Fruit fly (Drosophila melanogaster): ENCODE data around the gene CG42824.

Gene CG42824

dm6 chr3R:17379742-17380141, 26.6 kb downstream of the CG42824 start, which contains the start of gene lute:
Gene lute (plus strand): TSS chr3R:17379944.
- TF ChIP-seq CrebA (GFP tag; optimal IDR thresholded peaks at IDR 0.05; ENCODE audit: borderline replicate concordance), result peak; percentile 21
- no peak for TF ChIP-seq Hr83 (GFP tag; optimal IDR thresholded peaks at IDR 0.05; ENCODE audit: poor library complexity, severe bottlenecking)
- TF ChIP-seq Vsx2 (GFP tag; optimal IDR thresholded peaks at IDR 0.05; ENCODE audit: partially characterized antibody), result peak; percentile 25
- TF ChIP-seq h (GFP tag; optimal IDR thresholded peaks at IDR 0.05), result no peak
- peak; percentile 21 for TF ChIP-seq fru (GFP tag; optimal IDR thresholded peaks at IDR 0.05)

dm6 chr3R:17379051-17379450, 27.3 kb downstream of the CG42824 start:
- TF ChIP-seq fru (GFP tag; optimal IDR thresholded peaks at IDR 0.05) (peak; percentile 8), GATAd (GFP tag; optimal IDR thresholded peaks at IDR 0.05) (no peak), Dif (GFP tag; optimal IDR thresholded peaks at IDR 0.05; ENCODE audit: partially characterized antibody) (no peak), HLH106 (tag; optimal IDR thresholded peaks at IDR 0.05) (peak; percentile 36), foxo (GFP tag; optimal IDR thresholded peaks at IDR 0.05) (peak in 1 of 2 experiments; percentile 47), br (GFP tag; optimal IDR thresholded peaks at IDR 0.05) (no peak), dmrt93B (GFP tag; optimal IDR thresholded peaks at IDR 0.05) (no peak)

DNA sequence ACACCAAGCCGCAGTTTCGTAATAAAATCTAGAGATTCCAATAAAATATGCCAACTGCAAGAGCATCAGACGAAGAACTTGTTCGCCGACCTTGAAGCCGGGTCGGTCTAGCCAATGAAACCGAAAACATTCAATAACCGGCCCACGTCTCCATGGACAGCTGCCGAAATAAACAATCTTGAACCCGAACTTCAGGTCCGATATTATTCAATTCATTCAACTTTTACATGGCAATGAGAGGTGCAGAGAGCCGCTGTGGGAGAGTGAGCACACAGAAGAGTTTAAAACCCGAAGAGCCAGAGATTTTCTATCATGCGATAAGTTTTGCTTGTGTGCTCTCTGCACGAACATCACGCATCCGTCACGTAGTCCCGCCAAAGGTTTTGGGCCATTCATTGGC, 28.8 kb downstream of the CG42824 start:
- TF ChIP-seq foxo (GFP tag; optimal IDR thresholded peaks at IDR 0.05) (no peak), Dif (GFP tag; optimal IDR thresholded peaks at IDR 0.05; ENCODE audit: partially characterized antibody) (peak; percentile 18), dl (GFP tag; optimal IDR thresholded peaks at IDR 0.05; ENCODE audit: insufficient read depth in 1 of 2, partially characterized antibody in 2 of 2) (peak in 1 of 2 experiments; percentile 39), Dfd (GFP tag; optimal IDR thresholded peaks at IDR 0.05) (no peak), CG32264 (GFP tag; optimal IDR thresholded peaks at IDR 0.05) (no peak)

dm6 chr3R:17371094-17371493, 35.2 kb downstream of the CG42824 start:
- no peak for TF ChIP-seq Hr78 (GFP tag; optimal IDR thresholded peaks at IDR 0.05)
- no peak for TF ChIP-seq dl (GFP tag; optimal IDR thresholded peaks at IDR 0.05; ENCODE audit: insufficient read depth in 1 of 2, partially characterized antibody in 2 of 2)

DNA sequence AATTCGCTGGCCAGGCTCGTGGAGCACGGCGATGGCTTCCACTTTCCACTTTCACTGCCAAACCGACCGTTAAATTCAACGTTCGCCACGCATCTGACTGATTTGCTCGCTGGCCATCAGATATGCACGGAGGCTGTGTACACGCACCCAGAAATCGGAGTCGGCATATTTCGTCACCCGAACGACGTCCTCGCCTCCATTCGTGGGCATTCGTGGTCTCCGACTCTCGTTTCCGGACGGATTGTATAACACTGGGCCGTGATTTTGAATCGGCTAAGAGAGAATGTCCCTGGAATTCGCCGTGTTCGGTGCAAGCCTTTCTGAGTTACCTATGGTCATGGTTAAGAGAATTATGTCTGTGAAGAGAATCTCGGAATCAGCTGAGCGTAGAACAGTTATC, 40.3 kb downstream of the CG42824 start, which contains the start of gene beat-IIa:
Gene beat-IIa, minus strand, starts transcription at position 97 of the 400 bp plus-strand sequence.
- TF ChIP-seq CrebA (GFP tag; optimal IDR thresholded peaks at IDR 0.05; ENCODE audit: borderline replicate concordance) (no peak), brk (GFP tag; optimal IDR thresholded peaks at IDR 0.05) (no peak), woc (GFP tag; optimal IDR thresholded peaks at IDR 0.05) (no peak), fru (GFP tag; optimal IDR thresholded peaks at IDR 0.05) (no peak), ey (GFP tag; optimal IDR thresholded peaks at IDR 0.05) (no peak), tai (GFP tag; optimal IDR thresholded peaks at IDR 0.05) (no peak), dl (GFP tag; optimal IDR thresholded peaks at IDR 0.05; ENCODE audit: insufficient read depth in 1 of 2, partially characterized antibody in 2 of 2) (no peak), dsf (GFP tag; optimal IDR thresholded peaks at IDR 0.05; ENCODE audit: borderline replicate concordance) (no peak), Abd-B (GFP tag; optimal IDR thresholded peaks at IDR 0.05) (no peak), N (GFP tag; optimal IDR thresholded peaks at IDR 0.05) (no peak), Myc (optimal IDR thresholded peaks at IDR 0.05) (no peak), Vsx2 (GFP tag; optimal IDR thresholded peaks at IDR 0.05; ENCODE audit: partially characterized antibody) (no peak), br (GFP tag; optimal IDR thresholded peaks at IDR 0.05) (no peak)

DNA sequence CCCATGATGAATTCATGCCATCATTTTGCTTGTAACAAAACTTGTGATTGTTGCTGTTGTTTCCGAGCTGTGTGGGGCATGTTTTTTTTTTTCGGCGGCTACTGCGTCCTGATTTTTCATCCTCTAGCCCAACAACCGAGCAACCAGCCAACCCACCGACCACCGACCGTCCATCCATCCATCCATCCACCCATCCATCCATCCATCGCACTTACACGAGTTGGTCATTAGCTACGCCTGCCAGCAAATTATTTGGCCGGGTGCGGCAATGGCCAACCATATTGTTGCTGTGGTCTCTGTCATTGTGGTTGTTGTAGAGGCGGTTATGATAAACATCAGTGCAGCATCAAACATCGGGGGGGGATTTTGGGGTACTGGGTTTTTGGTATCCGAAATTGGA, 46.9 kb downstream of the CG42824 start:
- TF ChIP-seq tai (GFP tag; optimal IDR thresholded peaks at IDR 0.05) (no peak), CG32264 (GFP tag; optimal IDR thresholded peaks at IDR 0.05) (no peak), Rel (GFP tag; optimal IDR thresholded peaks at IDR 0.05) (no peak), Rel (tag; optimal IDR thresholded peaks at IDR 0.05) (no peak), br (GFP tag; optimal IDR thresholded peaks at IDR 0.05) (no peak), Mio (GFP tag; optimal IDR thresholded peaks at IDR 0.05) (no peak), rgr (GFP tag; optimal IDR thresholded peaks at IDR 0.05) (no peak)
